Worm (Caenorhabditis elegans): ENCODE results near the gene F48F5.8.

Gene F48F5.8

DNA sequence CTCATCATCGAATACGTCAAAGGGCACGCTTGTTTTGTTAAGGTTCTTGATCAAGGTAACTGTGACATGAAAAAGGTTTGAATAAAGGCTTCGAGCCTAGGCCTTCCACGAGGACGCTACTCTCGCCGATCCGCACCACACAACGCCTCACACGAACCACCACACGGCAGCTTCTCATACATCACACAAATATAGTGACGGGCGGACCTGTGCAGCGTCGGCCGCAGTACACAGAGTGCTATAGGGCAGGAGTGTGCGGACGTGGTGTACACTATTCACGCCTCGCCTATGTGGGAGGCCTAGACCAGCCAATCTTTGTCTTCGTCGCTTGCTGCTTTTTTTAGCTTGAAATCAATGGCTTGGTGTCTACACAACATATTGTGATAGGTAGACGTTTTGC lies 30.5 kb downstream of the F48F5.8 start:
- TF ChIP-seq sox-4 (tag; optimal IDR thresholded peaks at IDR 0.05): no peak
- peak; percentile 25 for TF ChIP-seq sdc-2 (tag; optimal IDR thresholded peaks at IDR 0.05)
- peak; percentile 12 for TF ChIP-seq hlh-6 (tag; optimal IDR thresholded peaks at IDR 0.05)

DNA sequence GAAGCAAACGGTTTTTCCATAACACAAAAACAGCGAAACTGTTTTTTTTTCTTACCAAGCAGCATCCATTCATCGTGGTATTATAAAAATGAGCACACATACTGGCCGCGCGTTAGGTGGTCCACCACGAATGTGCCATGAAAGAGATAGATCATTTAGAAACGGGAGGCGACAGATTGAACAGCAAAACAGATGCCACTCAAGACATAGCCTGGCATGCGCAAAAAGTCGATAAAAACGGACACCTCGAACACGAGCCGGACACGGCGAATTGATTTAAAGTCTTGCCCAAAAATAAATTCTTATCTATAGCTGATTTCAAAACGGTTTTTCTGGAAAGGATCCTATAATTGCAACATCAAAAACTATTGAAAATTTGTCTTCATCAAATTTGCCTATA lies 32.0 kb downstream of the F48F5.8 start:
- TF ChIP-seq che-1 (tag; optimal IDR thresholded peaks at IDR 0.05) (no peak), lim-6 (tag; optimal IDR thresholded peaks at IDR 0.05) (no peak), tbx-7 (tag; optimal IDR thresholded peaks at IDR 0.05) (no peak), elt-2 (tag; optimal IDR thresholded peaks at IDR 0.05) (no peak), nfya-1 (tag; optimal IDR thresholded peaks at IDR 0.05) (peak; percentile 17), ceh-48 (tag; optimal IDR thresholded peaks at IDR 0.05) (peak; percentile 83), unc-86 (tag; optimal IDR thresholded peaks at IDR 0.05) (no peak), lin-11 (tag; optimal IDR thresholded peaks at IDR 0.05) (no peak), ceh-30 (tag; optimal IDR thresholded peaks at IDR 0.05) (no peak), C08G9.2 (tag; optimal IDR thresholded peaks at IDR 0.05) (no peak), ztf-16 (tag; optimal IDR thresholded peaks at IDR 0.05) (no peak), F13H6.1 (tag; optimal IDR thresholded peaks at IDR 0.05) (no peak), tbx-2 (tag; optimal IDR thresholded peaks at IDR 0.05) (peak; percentile 22), ceh-31 (tag; optimal IDR thresholded peaks at IDR 0.05) (peak; percentile 10), ceh-14 (tag; optimal IDR thresholded peaks at IDR 0.05) (no peak), hlh-30 (tag; optimal IDR thresholded peaks at IDR 0.05; ENCODE audit: insufficient read depth) (peak; percentile 35), ama-1 (optimal IDR thresholded peaks at IDR 0.05) (no peak), hlh-6 (tag; optimal IDR thresholded peaks at IDR 0.05) (no peak), unc-55 (GFP tag; optimal IDR thresholded peaks at IDR 0.05) (peak; percentile 7), ceh-45 (GFP tag; IDR thresholded peaks at IDR 0.05) (no peak), zip-5 (tag; optimal IDR thresholded peaks at IDR 0.05) (no peak), dmd-4 (tag; optimal IDR thresholded peaks at IDR 0.05; ENCODE audit: borderline replicate concordance) (no peak), sdc-2 (tag; optimal IDR thresholded peaks at IDR 0.05) (no peak), hlh-8 (tag; optimal IDR thresholded peaks at IDR 0.05) (no peak), ceh-19 (GFP tag; optimal IDR thresholded peaks at IDR 0.05) (no peak), nhr-11 (tag; optimal IDR thresholded peaks at IDR 0.05) (no peak)

DNA sequence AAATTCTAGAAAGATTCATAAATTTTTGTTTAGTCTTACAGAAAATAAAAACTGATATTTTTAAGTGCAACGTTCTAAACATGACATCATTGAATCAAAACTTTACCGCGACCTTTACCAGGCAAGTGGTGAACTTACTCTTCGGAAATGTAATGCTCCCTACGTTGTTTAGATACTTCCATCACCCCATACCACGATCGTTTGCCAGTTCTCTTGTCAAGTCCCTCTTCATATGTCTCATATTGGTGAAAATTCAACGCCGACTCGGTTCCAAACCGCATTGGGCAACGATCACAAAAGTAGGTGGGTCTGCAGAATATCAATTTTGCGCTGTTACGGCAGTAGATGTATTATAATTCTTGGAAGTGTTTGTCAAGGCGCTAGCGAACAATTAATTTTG lies 35.7 kb downstream of the F48F5.8 start, which contains the start of gene B0250.18:
B0250.18 (minus strand) TSS at position 101 of the 400 bp plus-strand sequence.
- TF ChIP-seq npax-4 (tag; optimal IDR thresholded peaks at IDR 0.05) (no peak), ttx-3 (tag; optimal IDR thresholded peaks at IDR 0.05) (no peak), elt-4 (tag; optimal IDR thresholded peaks at IDR 0.05) (no peak), ceh-34 (tag; optimal IDR thresholded peaks at IDR 0.05) (no peak), pax-1 (tag; optimal IDR thresholded peaks at IDR 0.05) (no peak), fkh-6 (tag; optimal IDR thresholded peaks at IDR 0.05) (no peak), ceh-19 (GFP tag; optimal IDR thresholded peaks at IDR 0.05) (no peak), Y22D7AL.16 (tag; optimal IDR thresholded peaks at IDR 0.05) (no peak), F13H6.1 (tag; optimal IDR thresholded peaks at IDR 0.05) (no peak), sdc-2 (tag; optimal IDR thresholded peaks at IDR 0.05) (no peak), ref-2 (tag; optimal IDR thresholded peaks at IDR 0.05) (no peak), rnt-1 (tag; optimal IDR thresholded peaks at IDR 0.05) (no peak)

DNA sequence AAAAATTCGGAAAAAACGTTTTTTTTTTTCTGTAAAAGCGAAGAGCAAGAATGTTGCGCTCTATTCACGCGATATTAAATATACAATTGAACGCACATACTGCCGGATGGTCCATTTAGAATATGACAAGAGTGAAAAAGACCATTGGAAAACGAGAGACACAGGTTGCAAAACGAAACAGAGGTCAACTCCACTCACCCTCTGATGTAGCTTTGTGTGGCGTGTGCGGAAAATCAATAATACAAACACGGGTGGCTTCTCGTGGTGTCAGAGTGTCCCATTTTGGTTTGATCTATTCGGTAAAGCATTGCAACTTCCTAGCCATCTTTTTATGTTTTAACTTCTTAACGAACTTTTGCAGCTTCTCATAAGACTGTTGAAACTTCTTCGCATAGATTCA lies 39.6 kb downstream of the F48F5.8 start:
- TF ChIP-seq nhr-232 (tag; optimal IDR thresholded peaks at IDR 0.05) (no peak), ceh-48 (tag; optimal IDR thresholded peaks at IDR 0.05) (peak; percentile 80), ahr-1 (tag; optimal IDR thresholded peaks at IDR 0.05) (no peak), sox-2 (GFP tag; IDR thresholded peaks at IDR 0.05) (no peak), nfya-1 (tag; optimal IDR thresholded peaks at IDR 0.05) (peak; percentile 12), madf-2 (tag; optimal IDR thresholded peaks at IDR 0.05) (no peak), lim-6 (tag; optimal IDR thresholded peaks at IDR 0.05) (no peak), mec-3 (tag; optimal IDR thresholded peaks at IDR 0.05; ENCODE audit: borderline replicate concordance) (no peak), hlh-15 (tag; optimal IDR thresholded peaks at IDR 0.05) (no peak), C38D4.7 (GFP tag; optimal IDR thresholded peaks at IDR 0.05) (no peak), ceh-31 (tag; optimal IDR thresholded peaks at IDR 0.05) (peak; percentile 49), unc-42 (tag; optimal IDR thresholded peaks at IDR 0.05) (peak; percentile 2), ceh-14 (tag; optimal IDR thresholded peaks at IDR 0.05) (no peak), unc-55 (GFP tag; optimal IDR thresholded peaks at IDR 0.05) (peak; percentile 41), unc-3 (GFP tag; conservative IDR thresholded peaks at IDR 0.05) (no peak), unc-3 (tag; optimal IDR thresholded peaks at IDR 0.05) (no peak), hlh-30 (tag; optimal IDR thresholded peaks at IDR 0.05; ENCODE audit: insufficient read depth) (peak; percentile 40), fax-1 (tag; optimal IDR thresholded peaks at IDR 0.05) (no peak)

Measured in whole organism, late embryonic.